Fruit fly (Drosophila melanogaster) whole organism, prepupa: ENCODE measurements around the gene CG43938.
A peak's percentile ranks its signal among the peaks of the same experiment; 100 is the strongest.

Experiments used
- CG10631 ChIP-seq: fragments of 200-800 bp; sonication (Bioruptor generic); optimal IDR thresholded peaks from 2 replicates; lab custom pipeline; 2016; ENCODE audit warnings: missing biosample characterization, missing genetic modification characterization
- CG10669 ChIP-seq: fragments of 200-800 bp; sonication (Bioruptor generic); optimal IDR thresholded peaks from 3 replicates; lab custom pipeline; 2018; ENCODE audit warnings: missing biosample characterization, mild to moderate bottlenecking, missing genetic modification characterization, moderate library complexity
- CG11762 ChIP-seq: fragments of 200-800 bp; sonication (Bioruptor generic); optimal IDR thresholded peaks from 3 replicates; lab custom pipeline; 2016; ENCODE audit warnings: missing biosample characterization, missing genetic modification characterization; ENCODE audit not compliant: insufficient read depth
- CG11902 ChIP-seq: fragments of 200-800 bp; sonication (Bioruptor generic); optimal IDR thresholded peaks from 3 replicates; lab custom pipeline; 2016; ENCODE audit warnings: missing biosample characterization, missing genetic modification characterization
- CG15336 ChIP-seq: fragments of 200-800 bp; sonication (Bioruptor generic); IDR thresholded peaks from 2 replicates; pipeline ENCODE4 v1.3.6; 2022; ENCODE audit warnings: missing biosample characterization, missing genetic modification characterization
- CG1621 ChIP-seq: fragments of 200-800 bp; sonication (Bioruptor generic); optimal IDR thresholded peaks from 3 replicates; lab custom pipeline; 2018; ENCODE audit warnings: missing biosample characterization, mild to moderate bottlenecking, missing genetic modification characterization
- CG3032 ChIP-seq: fragments of 200-800 bp; optimal IDR thresholded peaks from 2 replicates; lab custom pipeline; 2019; ENCODE audit warnings: missing biosample characterization, mild to moderate bottlenecking, missing genetic modification characterization, moderate library complexity
- CG32006 ChIP-seq: fragments of 200-800 bp; sonication (Bioruptor generic); optimal IDR thresholded peaks from 3 replicates; lab custom pipeline; 2017; ENCODE audit warnings: missing biosample characterization, mild to moderate bottlenecking, missing genetic modification characterization
- CG34406 ChIP-seq: fragments of 200-800 bp; sonication (Bioruptor generic); optimal IDR thresholded peaks from 3 replicates; lab custom pipeline; 2016; ENCODE audit warnings: missing biosample characterization, missing genetic modification characterization
- CG3919 ChIP-seq: fragments of 200-800 bp; sonication (Bioruptor generic); optimal IDR thresholded peaks from 3 replicates; lab custom pipeline; 2016; ENCODE audit warnings: missing biosample characterization, missing genetic modification characterization
- CG6163 ChIP-seq: fragments of 200-800 bp; sonication (Bioruptor generic); IDR thresholded peaks from 3 replicates; pipeline ENCODE4 v1.3.6; 2022; ENCODE audit warnings: missing biosample characterization, missing genetic modification characterization
- CG6276 ChIP-seq: fragments of 200-800 bp; sonication (Bioruptor generic); optimal IDR thresholded peaks from 2 replicates; lab custom pipeline; 2017; ENCODE audit warnings: missing biosample characterization, mild to moderate bottlenecking, missing genetic modification characterization
- CG6808 ChIP-seq: fragments of 200-800 bp; sonication (Bioruptor generic); optimal IDR thresholded peaks from 3 replicates; lab custom pipeline; 2017; ENCODE audit warnings: missing biosample characterization, missing genetic modification characterization, mild to moderate bottlenecking, moderate library complexity, missing genetic modification reagents
- CG6854 ChIP-seq: fragments of 200-800 bp; sonication (Bioruptor generic); optimal IDR thresholded peaks from 2 replicates; lab custom pipeline; 2017; ENCODE audit warnings: missing biosample characterization, mild to moderate bottlenecking, missing genetic modification characterization
- CG7368 ChIP-seq: fragments of 200-800 bp; sonication (Bioruptor generic); optimal IDR thresholded peaks from 3 replicates; lab custom pipeline; 2016; ENCODE audit warnings: missing biosample characterization, missing genetic modification characterization
- CG8119 ChIP-seq: fragments of 200-800 bp; sonication (Bioruptor generic); IDR thresholded peaks from 3 replicates; pipeline ENCODE4 v1.3.6; 2022; ENCODE audit warnings: missing biosample characterization, missing genetic modification characterization
- CG8319 ChIP-seq: fragments of 200-800 bp; sonication (Bioruptor generic); optimal IDR thresholded peaks from 3 replicates; lab custom pipeline; 2016; ENCODE audit warnings: missing biosample characterization, missing genetic modification characterization
- CG9139 ChIP-seq: fragments of 200-800 bp; sonication (Bioruptor generic); optimal IDR thresholded peaks from 3 replicates; lab custom pipeline; 2017; ENCODE audit warnings: missing biosample characterization, mild to moderate bottlenecking, missing genetic modification characterization
- Eip75B ChIP-seq: fragments of 200-800 bp; sonication (Bioruptor generic); optimal IDR thresholded peaks from 3 replicates; lab custom pipeline; 2016; ENCODE audit warnings: missing biosample characterization, missing genetic modification characterization
- Eip78C ChIP-seq: fragments of 200-800 bp; sonication (Bioruptor generic); peaks from one replicate; lab custom pipeline; 2016; ENCODE audit warnings: missing biosample characterization, missing genetic modification characterization
- Ets21C ChIP-seq: fragments of 200-800 bp; sonication (Bioruptor generic); optimal IDR thresholded peaks from 3 replicates; lab custom pipeline; 2016; ENCODE audit warnings: missing biosample characterization, missing genetic modification characterization
- Ets96B ChIP-seq: fragments of 200-800 bp; optimal IDR thresholded peaks from 2 replicates; lab custom pipeline; 2019; ENCODE audit warnings: missing biosample characterization, mild to moderate bottlenecking, missing genetic modification characterization, moderate library complexity
- Hr38 ChIP-seq: sonication (Bioruptor generic); optimal IDR thresholded peaks from 2 replicates; lab custom pipeline; 2016; ENCODE audit warnings: missing biosample characterization, missing genetic modification characterization
- Hr4 ChIP-seq: fragments of 200-800 bp; sonication (Bioruptor generic); optimal IDR thresholded peaks from 3 replicates; lab custom pipeline; 2016; ENCODE audit warnings: missing biosample characterization, missing genetic modification characterization
- OdsH ChIP-seq: fragments of 200-800 bp; sonication (Bioruptor generic); optimal IDR thresholded peaks from 3 replicates; lab custom pipeline; 2016; ENCODE audit warnings: missing biosample characterization, missing genetic modification characterization
- Smox ChIP-seq: fragments of 200-800 bp; sonication (Bioruptor generic); optimal IDR thresholded peaks from 3 replicates; lab custom pipeline; 2016; ENCODE audit warnings: missing biosample characterization, missing genetic modification characterization
- Sox102F ChIP-seq: fragments of 200-800 bp; sonication (Bioruptor generic); optimal IDR thresholded peaks from 2 replicates; lab custom pipeline; 2016; ENCODE audit warnings: missing biosample characterization, mild to moderate bottlenecking, missing genetic modification characterization
- Sox14 ChIP-seq: fragments of 200-800 bp; sonication (Bioruptor generic); optimal IDR thresholded peaks from 3 replicates; lab custom pipeline; 2016; ENCODE audit warnings: missing biosample characterization, missing genetic modification characterization
- Sox15 ChIP-seq: fragments of 200-800 bp; sonication (Bioruptor generic); optimal IDR thresholded peaks from 3 replicates; lab custom pipeline; 2016; ENCODE audit warnings: missing biosample characterization, missing genetic modification characterization
- achi ChIP-seq: fragments of 200-800 bp; sonication (Bioruptor generic); optimal IDR thresholded peaks from 3 replicates; lab custom pipeline; 2016; ENCODE audit warnings: missing biosample characterization, missing genetic modification characterization
- acj6 ChIP-seq: fragments of 200-800 bp; sonication (Bioruptor generic); optimal IDR thresholded peaks from 3 replicates; lab custom pipeline; 2016; ENCODE audit warnings: missing biosample characterization, missing genetic modification characterization
- dsx ChIP-seq: fragments of 200-800 bp; optimal IDR thresholded peaks from 3 replicates; lab custom pipeline; 2019; ENCODE audit warnings: missing biosample characterization, mild to moderate bottlenecking, missing genetic modification characterization, moderate library complexity; ENCODE audit not compliant: poor library complexity, severe bottlenecking
- eg ChIP-seq: fragments of 200-800 bp; sonication (Bioruptor generic); IDR thresholded peaks from 3 replicates; pipeline ENCODE4 v1.3.6; 2022; ENCODE audit warnings: missing biosample characterization, missing genetic modification characterization
- fd59A ChIP-seq: fragments of 200-800 bp; sonication (Bioruptor generic); optimal IDR thresholded peaks from 2 replicates; lab custom pipeline; 2017; ENCODE audit warnings: missing biosample characterization, mild to moderate bottlenecking, missing genetic modification characterization, missing genetic modification reagents
- fkh ChIP-seq: fragments of 200-800 bp; sonication (Bioruptor generic); optimal IDR thresholded peaks from 3 replicates; lab custom pipeline; 2017; ENCODE audit warnings: missing biosample characterization, mild to moderate bottlenecking, missing genetic modification characterization, moderate library complexity
- lz ChIP-seq: fragments of 200-800 bp; sonication (Bioruptor generic); optimal IDR thresholded peaks from 3 replicates; lab custom pipeline; 2016; ENCODE audit warnings: missing biosample characterization, missing genetic modification characterization
- net ChIP-seq: fragments of 200-800 bp; sonication (Bioruptor generic); optimal IDR thresholded peaks from 3 replicates; lab custom pipeline; 2016; ENCODE audit warnings: missing biosample characterization, missing genetic modification characterization
- pdm3 ChIP-seq: fragments of 200-800 bp; sonication (Bioruptor generic); optimal IDR thresholded peaks from 3 replicates; lab custom pipeline; 2016; ENCODE audit warnings: missing biosample characterization, missing genetic modification characterization
- ss ChIP-seq, 2 experiments: fragments of 200-800 bp; sonication (Bioruptor generic); optimal IDR thresholded peaks; 2 replicates in 1 of 2; 3 replicates in 1 of 2; lab custom pipeline; 2017 to 2018; ENCODE audit warnings: mild to moderate bottlenecking in 2 of 2, missing biosample characterization in 2 of 2, missing genetic modification characterization in 2 of 2, moderate library complexity in 1 of 2
- svp ChIP-seq: fragments of 200-800 bp; sonication (Bioruptor generic); peaks from one replicate; lab custom pipeline; 2016; ENCODE audit warnings: missing biosample characterization, missing genetic modification characterization

Gene CG43938

dm6 chr3L:21080430-21080829 is 41.0 kb upstream of the CG43938 start (continued):
- TF ChIP-seq CG11762 (peak; percentile 68), achi (GFP tag; lab: Kevin White, UChicago) (peak; percentile 75), CG34406 (peak; percentile 68), CG6808 (GFP tag; lab: Kevin White, UChicago) (no peak), CG10631 (GFP tag; lab: Kevin White, UChicago) (no peak), CG11902 (peak; percentile 56), CG6276 (GFP tag; lab: Kevin White, UChicago) (no peak), svp (GFP tag; lab: Kevin White, UChicago) (peak; percentile 72), net (GFP tag; lab: Kevin White, UChicago) (peak; percentile 75), CG8319 (GFP tag; lab: Kevin White, UChicago) (no peak), Sox102F (GFP tag; lab: Kevin White, UChicago) (no peak)
- TF ChIP-seq, all 60 proteins: peak for 32

DNA sequence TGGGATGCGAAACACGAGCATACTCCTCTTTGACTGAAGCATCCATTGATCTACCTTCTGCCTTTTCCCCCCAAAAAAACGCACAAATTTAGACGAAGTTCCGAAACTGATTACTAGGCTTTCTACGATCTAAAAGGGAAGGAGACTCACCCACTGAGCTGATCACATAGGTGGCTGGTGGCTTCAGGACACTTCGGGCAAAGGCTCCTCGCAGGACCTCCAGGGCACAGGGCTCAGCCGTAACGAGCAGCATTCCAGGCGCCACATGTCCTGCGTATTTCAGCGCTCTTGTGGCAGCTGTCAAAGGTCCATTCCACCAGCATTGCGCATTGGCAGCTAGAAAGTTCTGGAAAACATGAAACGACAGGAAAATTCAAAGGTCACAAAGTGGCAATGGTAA is 32.6 kb upstream of the CG43938 start, which contains the start of gene CG33285:
CG33285 (minus strand) TSS at position 101 of the 400 bp plus-strand sequence.
- TF ChIP-seq OdsH (GFP tag; lab: Kevin White, UChicago) (no peak), CG7368 (no peak), Ets21C (GFP tag; lab: Kevin White, UChicago) (no peak), CG10631 (GFP tag; lab: Kevin White, UChicago) (no peak), CG6808 (GFP tag; lab: Kevin White, UChicago) (no peak)

dm6 chr3L:21090245-21090644 is 31.2 kb upstream of the CG43938 start:
- 0 out of 3 replicates have a peak, but pooled peaks have one; percentile 22 for TF ChIP-seq CG8119
- TF ChIP-seq acj6 (GFP tag; lab: Kevin White, UChicago) = no peak
- TF ChIP-seq Hr4 = peak; percentile 16
- peak; percentile 11 for TF ChIP-seq pdm3 (GFP tag; lab: Kevin White, UChicago)
- TF ChIP-seq CG8319 (GFP tag; lab: Kevin White, UChicago) = no peak
- no peak for TF ChIP-seq CG3919 (GFP tag; lab: Kevin White, UChicago)
- peak; percentile 30 for TF ChIP-seq CG32006
- TF ChIP-seq Hr38 = no peak
- no peak for TF ChIP-seq lz
- 0 out of 3 replicates have a peak, but pooled peaks have one; percentile 18 for TF ChIP-seq eg
- TF ChIP-seq CG7368 = no peak
- peak; percentile 83 for TF ChIP-seq Eip78C (GFP tag; lab: Kevin White, UChicago)
- TF ChIP-seq CG3032 (tag; lab: Kevin White, UChicago) = no peak
- TF ChIP-seq CG10631 (GFP tag; lab: Kevin White, UChicago) = no peak

DNA sequence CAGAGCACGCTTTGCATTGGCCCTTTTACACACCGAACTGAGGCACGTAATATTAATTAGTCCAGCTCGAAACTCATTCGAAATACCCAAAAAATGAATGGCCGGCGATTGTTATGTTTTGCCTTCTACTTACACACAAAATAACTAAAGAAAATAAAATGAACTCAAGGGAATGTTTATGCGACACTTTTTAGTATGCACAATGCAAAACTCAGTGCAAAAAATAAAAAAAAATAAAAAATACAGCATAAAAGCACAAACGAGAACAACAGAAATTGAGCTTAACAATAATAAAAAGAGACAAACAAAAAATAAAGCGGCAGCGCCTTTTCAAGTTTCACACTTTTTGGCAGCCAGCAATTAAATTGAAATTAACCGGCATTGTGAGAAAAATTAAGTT is 24.1 kb upstream of the CG43938 start:
- peak; percentile 22 for TF ChIP-seq Eip78C (GFP tag; lab: Kevin White, UChicago)
- no peak for TF ChIP-seq achi (GFP tag; lab: Kevin White, UChicago)

dm6 chr3L:21098602-21099001 is 22.9 kb upstream of the CG43938 start:
- TF ChIP-seq ss (GFP tag; optimal IDR thresholded peaks at IDR 0.05; lab: Kevin White, UChicago) (peak in 1 of 2 experiments; percentile 18), Eip75B (no peak), CG6854 (GFP tag; lab: Kevin White, UChicago) (peak; percentile 8), Sox15 (GFP tag; lab: Kevin White, UChicago) (no peak), achi (GFP tag; lab: Kevin White, UChicago) (no peak)

dm6 chr3L:21099019-21099447 is 22.4 kb upstream of the CG43938 start:
- no peak for TF ChIP-seq CG9139
- TF ChIP-seq fkh (GFP tag; lab: Kevin White, UChicago) = no peak
- peak; percentile 44 for TF ChIP-seq net (GFP tag; lab: Kevin White, UChicago)
- peak; percentile 35 for TF ChIP-seq CG8319 (GFP tag; lab: Kevin White, UChicago)
- TF ChIP-seq CG10669 = peak; percentile 30
- TF ChIP-seq Sox14 = peak; percentile 57
- peak; percentile 69 for TF ChIP-seq Smox
- peak; percentile 64 for TF ChIP-seq acj6 (GFP tag; lab: Kevin White, UChicago)
- peak; percentile 94 for TF ChIP-seq Eip78C (GFP tag; lab: Kevin White, UChicago)
- TF ChIP-seq Ets96B (tag; lab: Kevin White, UChicago) = peak; percentile 43
- no peak for TF ChIP-seq CG6163
- TF ChIP-seq fd59A = peak; percentile 58
- peak; percentile 44 for TF ChIP-seq Eip75B
- peak; percentile 70 for TF ChIP-seq CG32006
- TF ChIP-seq CG6808 (GFP tag; lab: Kevin White, UChicago) = peak; percentile 74
- TF ChIP-seq achi (GFP tag; lab: Kevin White, UChicago) = peak; percentile 53
- peak; percentile 44 for TF ChIP-seq CG3032 (tag; lab: Kevin White, UChicago)
- no peak for TF ChIP-seq Hr38
- TF ChIP-seq CG1621 = no peak
- TF ChIP-seq CG34406 = peak; percentile 53
- no peak for TF ChIP-seq eg
- no peak for TF ChIP-seq CG6854 (GFP tag; lab: Kevin White, UChicago)
- no peak for TF ChIP-seq CG15336 (GFP tag; lab: Robert Waterston, UW)
- TF ChIP-seq dsx = peak; percentile 9
